Worm (Caenorhabditis elegans) whole organism, mixed stage, embryonic: Measurements from ENCODE around the gene F45G2.7.

Experiments used
- ces-1 ChIP-seq: fragments of 150-350 bp; optimal IDR thresholded peaks from 2 replicates; lab custom pipeline; 2014; ENCODE audit warnings: missing biosample characterization, missing genetic modification reagents, missing genetic modification characterization
- drap-1 ChIP-seq: fragments of 200-800 bp; sonication (Bioruptor generic); optimal IDR thresholded peaks from 3 replicates; lab custom pipeline; 2018; ENCODE audit warnings: mild to moderate bottlenecking, missing genetic modification characterization, missing compliant biosample characterization
- elt-1 ChIP-seq: sonication (generic microtip); optimal IDR thresholded peaks from 2 replicates; lab custom pipeline; 2017; ENCODE audit warnings: missing genetic modification characterization, mild to moderate bottlenecking, missing compliant biosample characterization, antibody characterized with exemption, moderate library complexity, borderline replicate concordance; ENCODE audit not compliant: insufficient read depth
- lin-13 ChIP-seq: fragments of 150-350 bp; optimal IDR thresholded peaks from 2 replicates; lab custom pipeline; 2014; ENCODE audit warnings: missing biosample characterization, missing genetic modification characterization
- nhr-12 ChIP-seq: fragments of 150-350 bp; optimal IDR thresholded peaks from 2 replicates; lab custom pipeline; 2014; ENCODE audit warnings: missing biosample characterization, missing genetic modification characterization
- nhr-76 ChIP-seq: sonication (generic microtip); optimal IDR thresholded peaks from 2 replicates; lab custom pipeline; 2017; ENCODE audit warnings: missing biosample characterization, missing genetic modification characterization
- pha-4 ChIP-seq: fragments of 150-350 bp; optimal IDR thresholded peaks from 2 replicates; lab custom pipeline; 2018; ENCODE audit warnings: missing biosample characterization, missing genetic modification reagents, missing genetic modification characterization
- snpc-4 ChIP-seq: fragments of 150-350 bp; optimal IDR thresholded peaks from 2 replicates; lab custom pipeline; 2014; ENCODE audit warnings: missing biosample characterization, missing genetic modification characterization
- zip-8 ChIP-seq: fragments of 150-350 bp; optimal IDR thresholded peaks from 2 replicates; lab custom pipeline; 2014; ENCODE audit warnings: missing biosample characterization, missing genetic modification characterization
- ztf-11 ChIP-seq: fragments of 150-350 bp; optimal IDR thresholded peaks from 2 replicates; lab custom pipeline; 2014; ENCODE audit warnings: missing biosample characterization, missing genetic modification characterization

DNA sequence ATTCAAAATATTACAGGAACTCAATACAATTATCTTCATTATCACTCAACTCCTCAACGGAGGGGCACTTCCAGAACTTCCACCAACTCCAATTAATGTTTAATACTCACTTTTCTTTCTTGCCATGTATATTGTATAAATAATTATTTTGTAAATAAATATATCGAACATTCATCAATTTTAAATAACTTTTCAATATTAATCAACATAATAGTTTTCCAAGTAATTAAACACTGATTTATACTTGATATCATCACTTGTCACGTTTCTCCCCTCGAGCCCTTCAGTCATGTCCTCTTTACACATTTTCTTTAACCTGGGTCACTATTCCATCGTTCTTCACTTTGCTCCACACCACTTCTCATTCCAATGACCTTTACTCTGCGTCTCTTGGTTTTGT lies 31.4 kb downstream of the F45G2.7 start, which contains the start of gene mig-18:
- TF ChIP-seq ces-1 (no peak), lin-13 (no peak), elt-1 (tag; lab: Kevin White, UChicago) (no peak), snpc-4 (tag; lab: Kevin White, UChicago) (no peak), pha-4 (no peak), ztf-11 (tag; lab: Kevin White, UChicago) (no peak), nhr-12 (no peak), nhr-76 (tag; lab: Kevin White, UChicago) (no peak), zip-8 (tag; lab: Kevin White, UChicago) (no peak), drap-1 (GFP tag; lab: Kevin White, UChicago) (no peak)
